Worm (Caenorhabditis elegans) whole organism, L2 larva: ENCODE results near the gene ugt-34.

ENCODE experiments used
- C34F6.9 ChIP-seq: fragments of 150-350 bp; optimal IDR thresholded peaks from 2 replicates; lab custom pipeline; 2014; ENCODE audit warnings: missing biosample characterization, missing genetic modification characterization
- F13H6.1 ChIP-seq: sonication (generic microtip); optimal IDR thresholded peaks from 2 replicates; lab custom pipeline; 2016; ENCODE audit warnings: missing genetic modification characterization, missing compliant biosample characterization
- R02D3.7 ChIP-seq: fragments of 150-350 bp; optimal IDR thresholded peaks from 2 replicates; lab custom pipeline; 2014; ENCODE audit warnings: missing biosample characterization, missing genetic modification characterization
- Y55F3AM.14 ChIP-seq: fragments of 200-800 bp; sonication (Bioruptor generic); optimal IDR thresholded peaks from 2 replicates; lab custom pipeline; 2018; ENCODE audit warnings: mild to moderate bottlenecking, missing genetic modification characterization, missing compliant biosample characterization
- ZK546.5 ChIP-seq: sonication (generic microtip); optimal IDR thresholded peaks from 2 replicates; lab custom pipeline; 2017; ENCODE audit warnings: missing biosample characterization, missing genetic modification characterization
- alr-1 ChIP-seq: fragments of 150-350 bp; optimal IDR thresholded peaks from 2 replicates; lab custom pipeline; 2014; ENCODE audit warnings: missing biosample characterization, missing genetic modification characterization
- aly-2 ChIP-seq: fragments of 150-350 bp; optimal IDR thresholded peaks from 2 replicates; lab custom pipeline; 2014; ENCODE audit warnings: missing biosample characterization, missing genetic modification characterization
- ama-1 ChIP-seq: fragments of 150-350 bp; optimal IDR thresholded peaks from 2 replicates; lab custom pipeline; 2018; ENCODE audit warnings: inconsistent platforms
- blmp-1 ChIP-seq: sonication (generic microtip); optimal IDR thresholded peaks from 2 replicates; lab custom pipeline; 2017; ENCODE audit warnings: missing genetic modification characterization, mild to moderate bottlenecking, missing compliant biosample characterization, antibody characterized with exemption, moderate library complexity; ENCODE audit not compliant: insufficient read depth
- ceh-16 ChIP-seq: fragments of 150-350 bp; optimal IDR thresholded peaks from 2 replicates; lab custom pipeline; 2014; ENCODE audit warnings: missing biosample characterization, missing genetic modification characterization
- ceh-82 ChIP-seq: fragments of 150-350 bp; optimal IDR thresholded peaks from 2 replicates; lab custom pipeline; 2014; ENCODE audit warnings: missing biosample characterization, missing genetic modification characterization
- dmd-4 ChIP-seq: sonication (generic microtip); optimal IDR thresholded peaks from 2 replicates; lab custom pipeline; 2017; ENCODE audit warnings: missing biosample characterization, missing genetic modification characterization
- egl-27 ChIP-seq: sonication (generic microtip); optimal IDR thresholded peaks from 3 replicates; lab custom pipeline; 2017; ENCODE audit warnings: missing biosample characterization, missing genetic modification reagents, missing genetic modification characterization
- elt-3 ChIP-seq: sonication (generic microtip); optimal IDR thresholded peaks from 2 replicates; lab custom pipeline; 2017; ENCODE audit warnings: missing biosample characterization, missing genetic modification characterization
- fos-1 ChIP-seq: fragments of 150-350 bp; optimal IDR thresholded peaks from 2 replicates; lab custom pipeline; 2014; ENCODE audit warnings: missing biosample characterization, missing genetic modification characterization
- gmeb-1 ChIP-seq: fragments of 150-350 bp; optimal IDR thresholded peaks from 2 replicates; lab custom pipeline; 2014; ENCODE audit warnings: missing biosample characterization, missing genetic modification characterization
- lin-11 ChIP-seq: fragments of 150-350 bp; sonication (generic microtip); optimal IDR thresholded peaks from 2 replicates; lab custom pipeline; 2014; ENCODE audit warnings: missing biosample characterization, missing genetic modification characterization, inconsistent platforms, mixed read lengths
- lin-13 ChIP-seq: fragments of 150-350 bp; optimal IDR thresholded peaks from 2 replicates; lab custom pipeline; 2014; ENCODE audit warnings: missing biosample characterization, missing genetic modification reagents, missing genetic modification characterization
- lin-39 ChIP-seq: fragments of 150-350 bp; optimal IDR thresholded peaks from 2 replicates; lab custom pipeline; 2014; ENCODE audit warnings: missing biosample characterization, missing genetic modification reagents, missing genetic modification characterization
- lsy-2 ChIP-seq, 2 experiments: fragments of 150-350 bp in 1 of 2; sonication (generic microtip) in 1 of 2; optimal IDR thresholded peaks; 2 replicates each; lab custom pipeline; 2014 to 2017; ENCODE audit warnings: missing biosample characterization in 2 of 2, missing genetic modification characterization in 2 of 2
- mab-5 ChIP-seq: fragments of 150-350 bp; optimal IDR thresholded peaks from 2 replicates; lab custom pipeline; 2014; ENCODE audit warnings: missing biosample characterization, missing genetic modification characterization
- mbf-1 ChIP-seq: sonication (generic microtip); optimal IDR thresholded peaks from 2 replicates; lab custom pipeline; 2017; ENCODE audit warnings: missing biosample characterization, missing genetic modification characterization
- nhr-10 ChIP-seq: sonication (generic microtip); optimal IDR thresholded peaks from 2 replicates; lab custom pipeline; 2017; ENCODE audit warnings: missing biosample characterization, missing genetic modification characterization
- nhr-12 ChIP-seq: fragments of 150-350 bp; optimal IDR thresholded peaks from 2 replicates; lab custom pipeline; 2014; ENCODE audit warnings: missing biosample characterization, missing genetic modification characterization
- nhr-129 ChIP-seq: fragments of 150-350 bp; optimal IDR thresholded peaks from 2 replicates; lab custom pipeline; 2014; ENCODE audit warnings: missing biosample characterization, missing genetic modification characterization
- nhr-21 ChIP-seq: fragments of 150-350 bp; optimal IDR thresholded peaks from 2 replicates; lab custom pipeline; 2014; ENCODE audit warnings: missing biosample characterization, missing genetic modification characterization
- nhr-23 ChIP-seq: fragments of 150-350 bp; optimal IDR thresholded peaks from 2 replicates; lab custom pipeline; 2014; ENCODE audit warnings: missing biosample characterization, missing genetic modification reagents, missing genetic modification characterization
- nhr-77 ChIP-seq: fragments of 150-350 bp; optimal IDR thresholded peaks from 2 replicates; lab custom pipeline; 2014; ENCODE audit warnings: missing biosample characterization, missing genetic modification characterization
- peb-1 ChIP-seq: fragments of 150-350 bp; optimal IDR thresholded peaks from 2 replicates; lab custom pipeline; 2014; ENCODE audit warnings: missing biosample characterization, missing genetic modification characterization
- sem-4 ChIP-seq: fragments of 150-350 bp; optimal IDR thresholded peaks from 2 replicates; lab custom pipeline; 2014; ENCODE audit warnings: missing biosample characterization, missing genetic modification reagents, missing genetic modification characterization
- sma-9 ChIP-seq, 2 experiments: fragments of 150-350 bp in 1 of 2; sonication (generic microtip) in 1 of 2; optimal IDR thresholded peaks; 2 replicates each; lab custom pipeline; 2014 to 2016; ENCODE audit warnings: missing genetic modification characterization in 2 of 2, mild to moderate bottlenecking in 1 of 2, missing biosample characterization in 1 of 2, missing compliant biosample characterization in 1 of 2, missing genetic modification reagents in 1 of 2, moderate library complexity in 1 of 2
- unc-39 ChIP-seq: fragments of 150-350 bp; optimal IDR thresholded peaks from 2 replicates; lab custom pipeline; 2014; ENCODE audit warnings: missing biosample characterization, missing genetic modification characterization
- unc-55 ChIP-seq: fragments of 150-350 bp; sonication (generic microtip); optimal IDR thresholded peaks from 3 replicates; lab custom pipeline; 2014; ENCODE audit warnings: missing biosample characterization, missing genetic modification reagents, missing genetic modification characterization
- unc-62 ChIP-seq: fragments of 150-350 bp; optimal IDR thresholded peaks from 2 replicates; lab custom pipeline; 2014; ENCODE audit warnings: missing biosample characterization, missing genetic modification reagents, missing genetic modification characterization
- ztf-1 ChIP-seq: fragments of 200-800 bp; sonication (Bioruptor generic); conservative IDR thresholded peaks from 2 replicates; pipeline ENCODE4 v1.3.6; 2022; ENCODE audit warnings: missing genetic modification characterization, missing compliant biosample characterization
- ztf-11 ChIP-seq: sonication (generic microtip); optimal IDR thresholded peaks from 2 replicates; lab custom pipeline; 2017; ENCODE audit warnings: missing biosample characterization, missing genetic modification characterization
- ztf-4 ChIP-seq: fragments of 150-350 bp; optimal IDR thresholded peaks from 2 replicates; lab custom pipeline; 2014; ENCODE audit warnings: missing biosample characterization, missing genetic modification characterization

Gene ugt-34

ce11 chrV:10670817-10671216, 14.0 kb upstream of the ugt-34 start:
- TF ChIP-seq nhr-77 (no peak), C34F6.9 (tag; lab: Kevin White, UChicago) (no peak), lin-39 (tag; lab: Kevin White, UChicago) (no peak), peb-1 (tag; lab: Kevin White, UChicago) (no peak), nhr-129 (tag; lab: Kevin White, UChicago) (no peak), ceh-82 (no peak), lin-13 (GFP tag; lab: Kevin White, UChicago) (no peak), unc-62 (no peak), F13H6.1 (no peak), dmd-4 (tag; lab: Kevin White, UChicago) (no peak), gmeb-1 (tag; lab: Kevin White, UChicago) (no peak), mab-5 (tag; lab: Kevin White, UChicago) (no peak), unc-39 (tag; lab: Kevin White, UChicago) (no peak), unc-55 (no peak), egl-27 (tag; lab: Kevin White, UChicago) (no peak)
- TF ChIP-seq, all 48 proteins: peak for 0

DNA sequence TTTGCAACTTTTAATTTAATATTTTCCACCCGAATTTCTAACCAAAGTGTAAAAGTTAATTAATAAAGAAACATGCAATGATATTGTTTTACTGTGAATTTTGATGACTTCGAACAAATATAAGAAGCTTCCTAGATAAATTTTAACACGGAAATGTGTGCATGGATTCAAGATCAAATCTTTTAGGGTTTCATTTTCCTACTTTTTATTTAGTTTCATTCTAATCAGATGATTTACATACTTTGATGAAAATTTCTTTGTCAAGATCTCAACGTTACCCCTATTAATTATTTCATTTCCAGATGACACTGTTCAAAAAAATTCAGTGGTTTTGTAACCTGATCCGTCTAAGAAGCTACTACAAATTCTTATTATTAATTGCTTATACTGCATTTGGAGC, 10.5 kb upstream of the ugt-34 start, which contains the start of gene twk-12:
TSS of gene twk-12 (plus strand) at position 301 of the 400 bp plus-strand sequence.
- TF ChIP-seq unc-39 (tag; lab: Kevin White, UChicago): no peak
- TF ChIP-seq egl-27 (tag; lab: Kevin White, UChicago): no peak
- no peak for TF ChIP-seq ZK546.5 (tag; lab: Kevin White, UChicago)
- TF ChIP-seq sem-4 (tag; lab: Kevin White, UChicago): no peak
- TF ChIP-seq blmp-1 (tag; lab: Kevin White, UChicago): no peak
- no peak for TF ChIP-seq ztf-4
- TF ChIP-seq fos-1 (tag; lab: Kevin White, UChicago): no peak
- no peak for TF ChIP-seq lin-39 (tag; lab: Kevin White, UChicago)

- TF ChIP-seq ztf-1 (GFP tag; lab: Robert Waterston, UW) (no peak), nhr-10 (tag; lab: Kevin White, UChicago) (no peak), lin-13 (GFP tag; lab: Kevin White, UChicago) (no peak), nhr-21 (tag; lab: Kevin White, UChicago) (no peak), mbf-1 (tag; lab: Kevin White, UChicago) (no peak), R02D3.7 (no peak), nhr-77 (no peak), elt-3 (tag; lab: Kevin White, UChicago) (no peak), peb-1 (tag; lab: Kevin White, UChicago) (no peak), alr-1 (tag; lab: Kevin White, UChicago) (no peak), ceh-16 (tag; lab: Kevin White, UChicago) (no peak), lsy-2 (tag; optimal IDR thresholded peaks at IDR 0.05; lab: Kevin White, UChicago) (no peak), gmeb-1 (tag; lab: Kevin White, UChicago) (no peak), nhr-12 (tag; lab: Kevin White, UChicago) (no peak), unc-55 (no peak), mab-5 (tag; lab: Kevin White, UChicago) (no peak), sma-9 (GFP tag; optimal IDR thresholded peaks at IDR 0.05; lab: Kevin White, UChicago) (no peak), sma-9 (tag; optimal IDR thresholded peaks at IDR 0.05; lab: Kevin White, UChicago) (no peak), egl-27 (tag; lab: Kevin White, UChicago) (no peak), ceh-82 (no peak)
Measured at ce11 chrV:10664271-10664670, 7.5 kb upstream of the ugt-34 start.

ce11 chrV:10662000-10662399, 5.2 kb upstream of the ugt-34 start:
- TF ChIP-seq blmp-1 (tag; lab: Kevin White, UChicago): peak; percentile 79
- no peak for TF ChIP-seq ztf-11 (tag; lab: Kevin White, UChicago)

ce11 chrV:10661417-10661945, 4.7 kb upstream of the ugt-34 start, which contains the start of gene sqv-4:
Gene sqv-4 (minus strand): TSS chrV:10661467.
- TF ChIP-seq nhr-129 (tag; lab: Kevin White, UChicago) (peak; percentile 37), peb-1 (tag; lab: Kevin White, UChicago) (no peak), elt-3 (tag; lab: Kevin White, UChicago) (no peak), dmd-4 (tag; lab: Kevin White, UChicago) (no peak), nhr-23 (tag; lab: Kevin White, UChicago) (no peak), sma-9 (GFP tag; optimal IDR thresholded peaks at IDR 0.05; lab: Kevin White, UChicago) (no peak), sma-9 (tag; optimal IDR thresholded peaks at IDR 0.05; lab: Kevin White, UChicago) (no peak), sem-4 (tag; lab: Kevin White, UChicago) (no peak), gmeb-1 (tag; lab: Kevin White, UChicago) (peak; percentile 73), C34F6.9 (tag; lab: Kevin White, UChicago) (peak; percentile 31), lsy-2 (tag; optimal IDR thresholded peaks at IDR 0.05; lab: Kevin White, UChicago) (peak in 1 of 2 experiments; percentile 71), ZK546.5 (tag; lab: Kevin White, UChicago) (no peak), unc-55 (peak; percentile 43), Y55F3AM.14 (GFP tag; lab: Kevin White, UChicago) (no peak), ama-1 (lab: Kevin White, UChicago) (no peak), lin-11 (tag; lab: Kevin White, UChicago) (no peak), aly-2 (tag; lab: Kevin White, UChicago) (no peak)
